Worm (Caenorhabditis elegans) whole organism, early embryonic: ENCODE measurements around the gene F09G2.2.

ENCODE experiments used
- aly-1 ChIP-seq: sonication (generic microtip); optimal IDR thresholded peaks from 2 replicates; lab custom pipeline; 2016; ENCODE audit warnings: missing genetic modification characterization, missing compliant biosample characterization
- ama-1 ChIP-seq: fragments of 150-350 bp; optimal IDR thresholded peaks from 2 replicates; lab custom pipeline; 2014
- ceh-36 ChIP-seq: sonication (generic microtip); optimal IDR thresholded peaks from 2 replicates; lab custom pipeline; 2016; ENCODE audit warnings: missing genetic modification characterization, inconsistent platforms, missing compliant biosample characterization
- flt-1 ChIP-seq: fragments of 200-800 bp; sonication (Bioruptor generic); IDR thresholded peaks from 2 replicates; pipeline ENCODE4 v1.3.6; 2022; ENCODE audit warnings: missing genetic modification characterization, missing compliant biosample characterization
- hmg-4 ChIP-seq: fragments of 200-800 bp; sonication (Bioruptor generic); optimal IDR thresholded peaks from 2 replicates; lab custom pipeline; 2018; ENCODE audit warnings: mild to moderate bottlenecking, missing genetic modification characterization, missing compliant biosample characterization
- tbx-11 ChIP-seq: fragments of 200-800 bp; sonication (Bioruptor generic); IDR thresholded peaks from 2 replicates; pipeline ENCODE4 v1.3.6; 2022; ENCODE audit warnings: missing genetic modification characterization, missing compliant biosample characterization

DNA sequence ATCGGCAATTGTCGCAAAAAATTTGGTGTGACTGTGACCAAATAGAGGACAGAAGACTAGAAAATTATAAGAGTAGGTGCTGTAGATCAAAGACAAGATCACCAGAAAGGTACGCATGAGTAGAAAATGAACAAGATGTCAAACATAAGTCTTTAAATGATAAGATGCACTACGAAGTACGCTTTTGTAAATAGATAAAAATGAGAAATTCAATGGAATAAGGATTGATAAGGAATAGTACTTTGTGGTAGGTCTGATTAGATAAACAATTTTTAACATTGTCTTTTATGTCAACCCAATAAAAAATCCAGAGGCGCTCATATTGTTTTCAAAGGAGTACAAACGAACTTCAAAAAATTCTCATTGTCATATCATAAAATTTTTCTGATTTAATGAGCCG, 46.1 kb upstream of the F09G2.2 start, which contains the start of gene F10D2.8:
- TF ChIP-seq ama-1 (lab: Kevin White, UChicago) (no peak), ceh-36 (tag; lab: Kevin White, UChicago) (no peak), aly-1 (no peak), tbx-11 (GFP tag; lab: Robert Waterston, UW) (no peak), hmg-4 (no peak), flt-1 (no peak)
